Worm (Caenorhabditis elegans) whole organism, L2 larva: ENCODE results near the gene Y102A5C.27.
A peak's percentile ranks its signal among the peaks of the same experiment; 100 is the strongest.

Source experiments
- C34F6.9 ChIP-seq: fragments of 150-350 bp; optimal IDR thresholded peaks from 2 replicates; lab custom pipeline; 2014; ENCODE audit warnings: missing biosample characterization, missing genetic modification characterization
- F13H6.1 ChIP-seq: sonication (generic microtip); optimal IDR thresholded peaks from 2 replicates; lab custom pipeline; 2016; ENCODE audit warnings: missing genetic modification characterization, missing compliant biosample characterization
- R02D3.7 ChIP-seq: fragments of 150-350 bp; optimal IDR thresholded peaks from 2 replicates; lab custom pipeline; 2014; ENCODE audit warnings: missing biosample characterization, missing genetic modification characterization
- Y55F3AM.14 ChIP-seq: fragments of 200-800 bp; sonication (Bioruptor generic); optimal IDR thresholded peaks from 2 replicates; lab custom pipeline; 2018; ENCODE audit warnings: mild to moderate bottlenecking, missing genetic modification characterization, missing compliant biosample characterization
- ZK546.5 ChIP-seq: sonication (generic microtip); optimal IDR thresholded peaks from 2 replicates; lab custom pipeline; 2017; ENCODE audit warnings: missing biosample characterization, missing genetic modification characterization
- alr-1 ChIP-seq: fragments of 150-350 bp; optimal IDR thresholded peaks from 2 replicates; lab custom pipeline; 2014; ENCODE audit warnings: missing biosample characterization, missing genetic modification characterization
- aly-2 ChIP-seq: fragments of 150-350 bp; optimal IDR thresholded peaks from 2 replicates; lab custom pipeline; 2014; ENCODE audit warnings: missing biosample characterization, missing genetic modification characterization
- ama-1 ChIP-seq: fragments of 150-350 bp; optimal IDR thresholded peaks from 2 replicates; lab custom pipeline; 2018; ENCODE audit warnings: inconsistent platforms
- blmp-1 ChIP-seq: sonication (generic microtip); optimal IDR thresholded peaks from 2 replicates; lab custom pipeline; 2017; ENCODE audit warnings: missing genetic modification characterization, mild to moderate bottlenecking, missing compliant biosample characterization, antibody characterized with exemption, moderate library complexity; ENCODE audit not compliant: insufficient read depth
- ceh-16 ChIP-seq: fragments of 150-350 bp; optimal IDR thresholded peaks from 2 replicates; lab custom pipeline; 2014; ENCODE audit warnings: missing biosample characterization, missing genetic modification characterization
- crh-2 ChIP-seq: sonication (generic microtip); optimal IDR thresholded peaks from 2 replicates; lab custom pipeline; 2017; ENCODE audit warnings: missing biosample characterization, missing genetic modification characterization
- dmd-4 ChIP-seq: sonication (generic microtip); optimal IDR thresholded peaks from 2 replicates; lab custom pipeline; 2017; ENCODE audit warnings: missing biosample characterization, missing genetic modification characterization
- egl-27 ChIP-seq: sonication (generic microtip); optimal IDR thresholded peaks from 3 replicates; lab custom pipeline; 2017; ENCODE audit warnings: missing biosample characterization, missing genetic modification reagents, missing genetic modification characterization
- elt-1 ChIP-seq: fragments of 150-350 bp; optimal IDR thresholded peaks from 2 replicates; lab custom pipeline; 2014; ENCODE audit warnings: missing biosample characterization, missing genetic modification characterization
- elt-3 ChIP-seq: sonication (generic microtip); optimal IDR thresholded peaks from 2 replicates; lab custom pipeline; 2017; ENCODE audit warnings: missing biosample characterization, missing genetic modification characterization
- gmeb-1 ChIP-seq: fragments of 150-350 bp; optimal IDR thresholded peaks from 2 replicates; lab custom pipeline; 2014; ENCODE audit warnings: missing biosample characterization, missing genetic modification characterization
- lin-11 ChIP-seq: fragments of 150-350 bp; sonication (generic microtip); optimal IDR thresholded peaks from 2 replicates; lab custom pipeline; 2014; ENCODE audit warnings: missing biosample characterization, missing genetic modification characterization, inconsistent platforms, mixed read lengths
- lin-13 ChIP-seq: fragments of 150-350 bp; optimal IDR thresholded peaks from 2 replicates; lab custom pipeline; 2014; ENCODE audit warnings: missing biosample characterization, missing genetic modification reagents, missing genetic modification characterization
- lin-39 ChIP-seq: fragments of 150-350 bp; optimal IDR thresholded peaks from 2 replicates; lab custom pipeline; 2014; ENCODE audit warnings: missing biosample characterization, missing genetic modification reagents, missing genetic modification characterization
- lsy-2 ChIP-seq, 2 experiments: fragments of 150-350 bp in 1 of 2; sonication (generic microtip) in 1 of 2; optimal IDR thresholded peaks; 2 replicates each; lab custom pipeline; 2014 to 2017; ENCODE audit warnings: missing biosample characterization in 2 of 2, missing genetic modification characterization in 2 of 2
- mab-5 ChIP-seq: fragments of 150-350 bp; optimal IDR thresholded peaks from 2 replicates; lab custom pipeline; 2014; ENCODE audit warnings: missing biosample characterization, missing genetic modification characterization
- mbf-1 ChIP-seq: sonication (generic microtip); optimal IDR thresholded peaks from 2 replicates; lab custom pipeline; 2017; ENCODE audit warnings: missing biosample characterization, missing genetic modification characterization
- mdl-1 ChIP-seq, 2 experiments: fragments of 150-350 bp in 1 of 2; sonication (generic microtip) in 1 of 2; optimal IDR thresholded peaks; 2 replicates each; lab custom pipeline; 2017; ENCODE audit warnings: missing biosample characterization in 2 of 2, missing genetic modification characterization in 2 of 2
- nhr-10 ChIP-seq: sonication (generic microtip); optimal IDR thresholded peaks from 2 replicates; lab custom pipeline; 2017; ENCODE audit warnings: missing biosample characterization, missing genetic modification characterization
- nhr-11 ChIP-seq: fragments of 150-350 bp; optimal IDR thresholded peaks from 2 replicates; lab custom pipeline; 2014; ENCODE audit warnings: missing biosample characterization, missing genetic modification characterization
- nhr-12 ChIP-seq: fragments of 150-350 bp; optimal IDR thresholded peaks from 2 replicates; lab custom pipeline; 2014; ENCODE audit warnings: missing biosample characterization, missing genetic modification characterization
- nhr-129 ChIP-seq: fragments of 150-350 bp; optimal IDR thresholded peaks from 2 replicates; lab custom pipeline; 2014; ENCODE audit warnings: missing biosample characterization, missing genetic modification characterization
- nhr-21 ChIP-seq: fragments of 150-350 bp; optimal IDR thresholded peaks from 2 replicates; lab custom pipeline; 2014; ENCODE audit warnings: missing biosample characterization, missing genetic modification characterization
- nhr-23 ChIP-seq: fragments of 150-350 bp; optimal IDR thresholded peaks from 2 replicates; lab custom pipeline; 2014; ENCODE audit warnings: missing biosample characterization, missing genetic modification reagents, missing genetic modification characterization
- nhr-237 ChIP-seq: fragments of 150-350 bp; optimal IDR thresholded peaks from 2 replicates; lab custom pipeline; 2014; ENCODE audit warnings: missing biosample characterization, missing genetic modification characterization
- nhr-25 ChIP-seq: fragments of 150-350 bp; sonication (generic microtip); optimal IDR thresholded peaks from 3 replicates; lab custom pipeline; 2014; ENCODE audit warnings: missing biosample characterization, missing genetic modification characterization
- nhr-6 ChIP-seq: fragments of 150-350 bp; optimal IDR thresholded peaks from 2 replicates; lab custom pipeline; 2014; ENCODE audit warnings: missing biosample characterization, missing genetic modification characterization
- nhr-77 ChIP-seq: fragments of 150-350 bp; optimal IDR thresholded peaks from 2 replicates; lab custom pipeline; 2014; ENCODE audit warnings: missing biosample characterization, missing genetic modification characterization
- peb-1 ChIP-seq: fragments of 150-350 bp; optimal IDR thresholded peaks from 2 replicates; lab custom pipeline; 2014; ENCODE audit warnings: missing biosample characterization, missing genetic modification characterization
- sem-4 ChIP-seq: fragments of 150-350 bp; optimal IDR thresholded peaks from 2 replicates; lab custom pipeline; 2014; ENCODE audit warnings: missing biosample characterization, missing genetic modification reagents, missing genetic modification characterization
- skn-1 ChIP-seq: sonication (generic microtip); optimal IDR thresholded peaks from 2 replicates; lab custom pipeline; 2017; ENCODE audit warnings: missing biosample characterization, missing genetic modification characterization
- sma-3 ChIP-seq: sonication (generic microtip); optimal IDR thresholded peaks from 2 replicates; lab custom pipeline; 2016; ENCODE audit warnings: missing genetic modification reagents, missing genetic modification characterization, missing compliant biosample characterization
- sma-9 ChIP-seq, 2 experiments: fragments of 150-350 bp in 1 of 2; sonication (generic microtip) in 1 of 2; optimal IDR thresholded peaks; 2 replicates each; lab custom pipeline; 2014 to 2016; ENCODE audit warnings: missing genetic modification characterization in 2 of 2, mild to moderate bottlenecking in 1 of 2, missing biosample characterization in 1 of 2, missing compliant biosample characterization in 1 of 2, missing genetic modification reagents in 1 of 2, moderate library complexity in 1 of 2
- snpc-4 ChIP-seq: fragments of 150-350 bp; optimal IDR thresholded peaks from 2 replicates; lab custom pipeline; 2014; ENCODE audit warnings: missing biosample characterization, missing genetic modification characterization
- unc-39 ChIP-seq: fragments of 150-350 bp; optimal IDR thresholded peaks from 2 replicates; lab custom pipeline; 2014; ENCODE audit warnings: missing biosample characterization, missing genetic modification characterization
- unc-55 ChIP-seq: fragments of 150-350 bp; sonication (generic microtip); optimal IDR thresholded peaks from 3 replicates; lab custom pipeline; 2014; ENCODE audit warnings: missing biosample characterization, missing genetic modification reagents, missing genetic modification characterization
- unc-62 ChIP-seq: fragments of 150-350 bp; optimal IDR thresholded peaks from 2 replicates; lab custom pipeline; 2014; ENCODE audit warnings: missing biosample characterization, missing genetic modification reagents, missing genetic modification characterization
- zag-1 ChIP-seq: fragments of 150-350 bp; optimal IDR thresholded peaks from 2 replicates; lab custom pipeline; 2014; ENCODE audit warnings: missing biosample characterization, missing genetic modification characterization
- ztf-1 ChIP-seq: fragments of 200-800 bp; sonication (Bioruptor generic); conservative IDR thresholded peaks from 2 replicates; pipeline ENCODE4 v1.3.6; 2022; ENCODE audit warnings: missing genetic modification characterization, missing compliant biosample characterization
- ztf-4 ChIP-seq: fragments of 150-350 bp; optimal IDR thresholded peaks from 2 replicates; lab custom pipeline; 2014; ENCODE audit warnings: missing biosample characterization, missing genetic modification characterization

Y102A5C.27 gene

ce11 chrV:16973338-16973737, 15.2 kb downstream of the Y102A5C.27 start:
- no peak for TF ChIP-seq alr-1 (tag; lab: Kevin White, UChicago)

ce11 chrV:16972134-16972533, 16.4 kb downstream of the Y102A5C.27 start, which contains the start of gene srh-119:
TSS of gene srh-119 (plus strand) at chrV:16972434.
- TF ChIP-seq blmp-1 (tag; lab: Kevin White, UChicago) (no peak), nhr-6 (tag; lab: Kevin White, UChicago) (no peak), nhr-77 (no peak), nhr-25 (tag; lab: Kevin White, UChicago) (no peak), sma-9 (GFP tag; optimal IDR thresholded peaks at IDR 0.05; lab: Kevin White, UChicago) (no peak), sma-9 (tag; optimal IDR thresholded peaks at IDR 0.05; lab: Kevin White, UChicago) (no peak), nhr-12 (tag; lab: Kevin White, UChicago) (no peak), ZK546.5 (tag; lab: Kevin White, UChicago) (no peak), ztf-1 (GFP tag; lab: Robert Waterston, UW) (no peak), ceh-16 (tag; lab: Kevin White, UChicago) (no peak), lsy-2 (tag; optimal IDR thresholded peaks at IDR 0.05; lab: Kevin White, UChicago) (no peak), elt-1 (no peak), unc-62 (no peak), elt-3 (no peak), crh-2 (tag; lab: Kevin White, UChicago) (no peak), aly-2 (tag; lab: Kevin White, UChicago) (no peak), unc-55 (no peak), sem-4 (tag; lab: Kevin White, UChicago) (no peak), snpc-4 (no peak)

DNA sequence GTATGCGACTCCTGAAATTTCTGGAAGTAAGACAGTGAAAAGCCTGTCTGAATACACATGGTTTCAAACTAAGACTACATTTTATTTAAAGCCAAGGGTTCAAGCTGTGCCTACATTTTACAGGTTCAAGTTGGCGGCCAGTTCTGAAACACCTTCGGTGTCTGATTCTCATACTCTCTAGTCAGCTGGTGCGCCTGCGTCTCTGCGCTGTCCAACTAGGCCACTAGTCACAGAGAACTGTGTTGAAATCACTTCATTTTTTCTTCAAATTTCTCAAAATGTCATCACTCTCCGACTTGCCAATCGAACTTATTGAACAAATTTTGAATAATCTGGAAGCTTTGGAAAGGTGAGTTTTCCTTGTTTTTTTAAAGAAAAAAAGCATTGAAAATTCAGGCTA, 21.9 kb downstream of the Y102A5C.27 start, which contains the start of gene fbxa-90:
TSS of gene fbxa-90 (plus strand) at position 179 of the 400 bp plus-strand sequence.
- no peak for TF ChIP-seq unc-55
- TF ChIP-seq nhr-129 (tag; lab: Kevin White, UChicago), result peak; percentile 22

DNA sequence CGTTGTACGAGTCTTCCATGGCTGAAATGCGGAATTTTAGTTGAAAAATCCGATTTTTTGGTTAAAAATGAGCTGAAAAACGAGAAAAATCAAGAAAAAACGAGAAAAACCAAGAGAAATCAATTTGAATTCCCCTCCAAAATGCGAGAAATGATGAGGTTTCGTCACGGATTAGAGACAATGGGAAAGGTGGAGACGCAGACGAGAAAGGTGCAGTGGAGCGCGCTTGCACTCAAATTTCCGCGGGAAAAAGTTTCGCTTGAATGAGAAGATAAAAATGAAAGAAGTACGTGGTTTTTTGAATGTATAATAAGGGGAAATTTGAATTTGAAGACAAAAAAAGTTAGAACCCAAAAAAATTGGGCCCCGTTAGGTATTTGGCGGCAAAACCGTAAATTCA, 22.9 kb downstream of the Y102A5C.27 start, which contains the start of gene efl-1:
TSS of gene efl-1 (minus strand) at position 21 of the 400 bp plus-strand sequence.
- TF ChIP-seq ztf-1 (GFP tag; lab: Robert Waterston, UW) (no peak), lin-39 (tag; lab: Kevin White, UChicago) (no peak), C34F6.9 (tag; lab: Kevin White, UChicago) (peak; percentile 94), nhr-6 (tag; lab: Kevin White, UChicago) (peak; percentile 78), nhr-12 (tag; lab: Kevin White, UChicago) (no peak), nhr-21 (tag; lab: Kevin White, UChicago) (peak; percentile 83), elt-3 (no peak), nhr-25 (tag; lab: Kevin White, UChicago) (peak; percentile 84), mab-5 (tag; lab: Kevin White, UChicago) (peak; percentile 95), gmeb-1 (tag; lab: Kevin White, UChicago) (peak; percentile 99), zag-1 (tag; lab: Kevin White, UChicago) (peak; percentile 75), R02D3.7 (tag; lab: Kevin White, UChicago) (peak; percentile 29), nhr-10 (tag; lab: Kevin White, UChicago) (peak; percentile 69), nhr-23 (tag; lab: Kevin White, UChicago) (no peak), Y55F3AM.14 (GFP tag; lab: Kevin White, UChicago) (peak; percentile 13), ztf-4 (tag; lab: Kevin White, UChicago) (peak; percentile 34), unc-62 (no peak), sem-4 (tag; lab: Kevin White, UChicago) (peak; percentile 77), sma-9 (GFP tag; optimal IDR thresholded peaks at IDR 0.05; lab: Kevin White, UChicago) (no peak), sma-9 (tag; optimal IDR thresholded peaks at IDR 0.05; lab: Kevin White, UChicago) (no peak), aly-2 (tag; lab: Kevin White, UChicago) (no peak), egl-27 (tag; lab: Kevin White, UChicago) (peak; percentile 84), unc-55 (peak; percentile 96), snpc-4 (peak; percentile 93), peb-1 (tag; lab: Kevin White, UChicago) (no peak), sma-3 (GFP tag; lab: Kevin White, UChicago) (peak; percentile 92), ama-1 (lab: Kevin White, UChicago) (no peak), crh-2 (tag; lab: Kevin White, UChicago) (peak; percentile 96), unc-39 (no peak), lsy-2 (tag; optimal IDR thresholded peaks at IDR 0.05; lab: Kevin White, UChicago) (peak; percentile 84 to 93), ZK546.5 (tag; lab: Kevin White, UChicago) (no peak), lin-13 (GFP tag; lab: Kevin White, UChicago) (peak; percentile 94), skn-1 (no peak), nhr-237 (tag; lab: Kevin White, UChicago) (peak; percentile 64), mbf-1 (tag; lab: Kevin White, UChicago) (no peak), nhr-11 (no peak), ceh-16 (tag; lab: Kevin White, UChicago) (peak; percentile 33), nhr-77 (no peak), mdl-1 (tag; optimal IDR thresholded peaks at IDR 0.05; lab: Kevin White, UChicago) (peak in 1 of 2 experiments; percentile 34), F13H6.1 (peak; percentile 85), alr-1 (tag; lab: Kevin White, UChicago) (no peak), elt-1 (no peak), dmd-4 (tag; lab: Kevin White, UChicago) (peak; percentile 29), lin-11 (tag; lab: Kevin White, UChicago) (peak; percentile 66)
